Worm (Caenorhabditis elegans): ENCODE results near the gene srg-15.

Gene srg-15

DNA sequence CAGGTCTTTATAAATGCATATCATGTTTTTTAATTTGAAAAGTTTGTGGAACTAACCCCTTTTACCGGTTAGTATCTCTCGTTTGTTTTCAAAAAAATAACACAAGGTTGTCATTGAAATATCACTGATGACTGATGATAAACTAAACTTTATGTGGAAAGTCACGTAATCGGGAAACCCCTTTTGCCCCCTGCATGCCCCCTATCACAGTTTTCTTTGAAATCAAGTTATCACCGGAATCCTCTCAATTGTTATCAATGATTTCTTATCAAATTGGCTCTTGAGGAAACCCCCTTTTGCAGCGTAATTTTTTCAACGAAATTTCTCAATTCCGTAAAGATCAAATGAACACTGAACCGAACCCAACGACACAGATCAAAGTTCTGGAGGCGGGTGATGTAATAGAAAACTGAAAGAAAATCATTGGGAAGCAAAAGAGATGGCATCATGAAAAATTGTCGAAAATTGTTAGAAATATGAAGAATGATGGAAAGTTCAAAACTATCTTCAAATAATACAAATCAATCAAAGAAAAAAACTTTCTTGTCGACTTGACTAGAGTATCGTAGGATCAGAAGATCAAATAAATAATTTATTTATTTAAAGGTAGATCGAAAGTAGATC, 30.2 kb upstream of the srg-15 start (continued):
- TF ChIP-seq Y5F2A.4 (GFP tag; optimal IDR thresholded peaks at IDR 0.05) (no peak), ztf-11 (tag; optimal IDR thresholded peaks at IDR 0.05) (no peak), nhr-41 (GFP tag; IDR thresholded peaks at IDR 0.05) (no peak), pha-4 (GFP tag; IDR thresholded peaks at IDR 0.05) (no peak), pha-4 (tag; optimal IDR thresholded peaks at IDR 0.05) (no peak), egl-43 (GFP tag; IDR thresholded peaks at IDR 0.05) (no peak), mdl-1 (tag; optimal IDR thresholded peaks at IDR 0.05) (peak; percentile 49 to 82), lin-13 (GFP tag; optimal IDR thresholded peaks at IDR 0.05) (no peak), gei-8 (GFP tag; optimal IDR thresholded peaks at IDR 0.05) (peak; percentile 52), daf-12 (tag; optimal IDR thresholded peaks at IDR 0.05) (no peak), nhr-42 (GFP tag; IDR thresholded peaks at IDR 0.05) (no peak), nhr-11 (tag; optimal IDR thresholded peaks at IDR 0.05) (peak; percentile 14), daf-19 (GFP tag; conservative IDR thresholded peaks at IDR 0.05) (no peak), lin-29 (GFP tag; IDR thresholded peaks at IDR 0.05) (no peak), pqm-1 (tag; optimal IDR thresholded peaks at IDR 0.05) (peak; percentile 81), dmd-9 (GFP tag; IDR thresholded peaks at IDR 0.05) (no peak), Y48G9A.11 (GFP tag; IDR thresholded peaks at IDR 0.05) (no peak), ceh-82 (tag; optimal IDR thresholded peaks at IDR 0.05) (no peak), hif-1 (tag; optimal IDR thresholded peaks at IDR 0.05) (peak; percentile 62 to 96), dve-1 (tag; optimal IDR thresholded peaks at IDR 0.05; ENCODE audit: insufficient read depth) (peak; percentile 75), ama-1 (optimal IDR thresholded peaks at IDR 0.05) (no peak), R02D3.7 (tag; optimal IDR thresholded peaks at IDR 0.05) (no peak), ceh-28 (tag; optimal IDR thresholded peaks at IDR 0.05) (no peak), jun-1 (tag; optimal IDR thresholded peaks at IDR 0.05) (no peak), arid-1 (GFP tag; conservative IDR thresholded peaks at IDR 0.05) (no peak), zfp-2 (tag; optimal IDR thresholded peaks at IDR 0.05) (no peak), spr-3 (GFP tag; optimal IDR thresholded peaks at IDR 0.05) (no peak), ctbp-1 (GFP tag; IDR thresholded peaks at IDR 0.05) (no peak), fkh-10 (GFP tag; optimal IDR thresholded peaks at IDR 0.05) (no peak), nhr-237 (tag; optimal IDR thresholded peaks at IDR 0.05) (no peak), lin-39 (tag; optimal IDR thresholded peaks at IDR 0.05) (no peak), saeg-2 (GFP tag; IDR thresholded peaks at IDR 0.05) (0 out of 2 replicates have a peak, but pooled peaks have one; percentile 34), zip-2 (tag; optimal IDR thresholded peaks at IDR 0.05) (no peak), mes-2 (tag; optimal IDR thresholded peaks at IDR 0.05; ENCODE audit: poor library complexity, severe bottlenecking) (no peak), attf-4 (tag; optimal IDR thresholded peaks at IDR 0.05) (no peak), nhr-10 (tag; optimal IDR thresholded peaks at IDR 0.05) (peak; percentile 39), nhr-6 (tag; optimal IDR thresholded peaks at IDR 0.05) (no peak), ZK337.2 (GFP tag; IDR thresholded peaks at IDR 0.05) (no peak), hmg-1.1 (GFP tag; IDR thresholded peaks at IDR 0.05) (no peak), php-3 (GFP tag; IDR thresholded peaks at IDR 0.05) (no peak), snpc-1.2 (GFP tag; IDR thresholded peaks at IDR 0.05) (no peak), nhr-111 (GFP tag; optimal IDR thresholded peaks at IDR 0.05) (no peak), lin-38 (GFP tag; IDR thresholded peaks at IDR 0.05) (no peak), D1046.2 (GFP tag; IDR thresholded peaks at IDR 0.05) (no peak), madf-5 (GFP tag; IDR thresholded peaks at IDR 0.05) (no peak), ztf-7 (tag; optimal IDR thresholded peaks at IDR 0.05) (no peak), aly-2 (tag; optimal IDR thresholded peaks at IDR 0.05) (no peak), zag-1 (tag; optimal IDR thresholded peaks at IDR 0.05) (no peak), sdz-12 (GFP tag; optimal IDR thresholded peaks at IDR 0.05) (no peak), zfp-3 (GFP tag; conservative IDR thresholded peaks at IDR 0.05) (0 out of 2 replicates have a peak, but pooled peaks have one; percentile 24), snpc-4 (tag; optimal IDR thresholded peaks at IDR 0.05) (no peak), hlh-11 (tag; optimal IDR thresholded peaks at IDR 0.05) (peak; percentile 87)

Data from whole organism, L4 larva.